Worm (Caenorhabditis elegans) whole organism, late embryonic: ENCODE measurements around the gene trp-1.

Source experiments
- F13H6.1 ChIP-seq: sonication (generic microtip); optimal IDR thresholded peaks from 2 replicates; lab custom pipeline; 2016; ENCODE audit warnings: missing genetic modification characterization, missing compliant biosample characterization
- K09A11.1 ChIP-seq: sonication (generic microtip); optimal IDR thresholded peaks from 2 replicates; lab custom pipeline; 2017; ENCODE audit warnings: antibody characterized with exemption, mild to moderate bottlenecking, missing genetic modification characterization, missing compliant biosample characterization; ENCODE audit not compliant: insufficient read depth
- T23F11.4 ChIP-seq: fragments of 200-800 bp; sonication (Bioruptor generic); optimal IDR thresholded peaks from 2 replicates; lab custom pipeline; 2018; ENCODE audit warnings: mild to moderate bottlenecking, missing genetic modification characterization, missing compliant biosample characterization
- Y22D7AL.16 ChIP-seq: sonication (generic microtip); optimal IDR thresholded peaks from 2 replicates; lab custom pipeline; 2016; ENCODE audit warnings: missing genetic modification characterization, missing compliant biosample characterization
- ahr-1 ChIP-seq: sonication (generic microtip); optimal IDR thresholded peaks from 2 replicates; lab custom pipeline; 2016; ENCODE audit warnings: missing genetic modification characterization, missing compliant biosample characterization
- ceh-14 ChIP-seq: sonication (generic microtip); optimal IDR thresholded peaks from 2 replicates; lab custom pipeline; 2016; ENCODE audit warnings: missing genotype, missing genetic modification characterization, missing compliant biosample characterization
- ceh-18 ChIP-seq: sonication (generic microtip); optimal IDR thresholded peaks from 2 replicates; lab custom pipeline; 2016; ENCODE audit warnings: missing genetic modification characterization, missing compliant biosample characterization
- ceh-19 ChIP-seq: fragments of 200-800 bp; sonication (Bioruptor generic); optimal IDR thresholded peaks from 2 replicates; lab custom pipeline; 2018; ENCODE audit warnings: mild to moderate bottlenecking, missing genetic modification characterization, missing compliant biosample characterization
- ceh-22 ChIP-seq: sonication (generic microtip); optimal IDR thresholded peaks from 2 replicates; lab custom pipeline; 2017; ENCODE audit warnings: missing biosample characterization, missing genetic modification characterization
- ceh-30 ChIP-seq: fragments of 150-350 bp; optimal IDR thresholded peaks from 2 replicates; lab custom pipeline; 2014; ENCODE audit warnings: missing biosample characterization, missing genetic modification characterization
- ceh-31 ChIP-seq: sonication (generic microtip); optimal IDR thresholded peaks from 2 replicates; lab custom pipeline; 2016; ENCODE audit warnings: missing genetic modification characterization, missing compliant biosample characterization
- ceh-34 ChIP-seq: sonication (generic microtip); optimal IDR thresholded peaks from 2 replicates; lab custom pipeline; 2016; ENCODE audit warnings: mild to moderate bottlenecking, missing genetic modification characterization, missing compliant biosample characterization
- ceh-48 ChIP-seq: sonication (generic microtip); optimal IDR thresholded peaks from 2 replicates; lab custom pipeline; 2016; ENCODE audit warnings: missing genetic modification characterization, inconsistent platforms, missing compliant biosample characterization
- ceh-9 ChIP-seq: sonication (generic microtip); optimal IDR thresholded peaks from 2 replicates; lab custom pipeline; 2016; ENCODE audit warnings: mild to moderate bottlenecking, missing genetic modification characterization, inconsistent platforms, missing compliant biosample characterization
- che-1 ChIP-seq: sonication (generic microtip); optimal IDR thresholded peaks from 2 replicates; lab custom pipeline; 2016; ENCODE audit warnings: mild to moderate bottlenecking, missing genetic modification characterization, missing compliant biosample characterization
- dmd-4 ChIP-seq: sonication (generic microtip); optimal IDR thresholded peaks from 2 replicates; lab custom pipeline; 2016; ENCODE audit warnings: borderline replicate concordance, missing genetic modification characterization, missing compliant biosample characterization
- dve-1 ChIP-seq: sonication (generic microtip); optimal IDR thresholded peaks from 2 replicates; lab custom pipeline; 2017; ENCODE audit warnings: antibody characterized with exemption, mild to moderate bottlenecking, missing genetic modification characterization, missing compliant biosample characterization
- elt-2 ChIP-seq: sonication (generic microtip); optimal IDR thresholded peaks from 2 replicates; lab custom pipeline; 2016; ENCODE audit warnings: missing genetic modification reagents, missing genetic modification characterization, missing compliant biosample characterization
- elt-4 ChIP-seq: sonication (generic microtip); optimal IDR thresholded peaks from 2 replicates; lab custom pipeline; 2016; ENCODE audit warnings: missing genetic modification characterization, missing compliant biosample characterization
- ets-4 ChIP-seq: sonication (generic microtip); optimal IDR thresholded peaks from 2 replicates; lab custom pipeline; 2016; ENCODE audit warnings: missing genetic modification characterization, missing compliant biosample characterization
- eyg-1 ChIP-seq: sonication (generic microtip); optimal IDR thresholded peaks from 2 replicates; lab custom pipeline; 2016; ENCODE audit warnings: missing genotype, missing genetic modification characterization, missing compliant biosample characterization
- fax-1 ChIP-seq: sonication (generic microtip); optimal IDR thresholded peaks from 2 replicates; lab custom pipeline; 2016; ENCODE audit warnings: missing genotype, missing genetic modification characterization, missing compliant biosample characterization
- lim-6 ChIP-seq: sonication (generic microtip); optimal IDR thresholded peaks from 2 replicates; lab custom pipeline; 2016; ENCODE audit warnings: missing genetic modification characterization, missing compliant biosample characterization
- nhr-11 ChIP-seq: fragments of 150-350 bp; optimal IDR thresholded peaks from 2 replicates; lab custom pipeline; 2014; ENCODE audit warnings: missing biosample characterization, missing genetic modification characterization
- npax-4 ChIP-seq: sonication (generic microtip); optimal IDR thresholded peaks from 2 replicates; lab custom pipeline; 2016; ENCODE audit warnings: missing genetic modification characterization, missing compliant biosample characterization
- pag-3 ChIP-seq: sonication (generic microtip); optimal IDR thresholded peaks from 2 replicates; lab custom pipeline; 2016; ENCODE audit warnings: missing compliant biosample characterization, missing genetic modification characterization, borderline replicate concordance
- pax-1 ChIP-seq: fragments of 150-350 bp; optimal IDR thresholded peaks from 2 replicates; lab custom pipeline; 2014; ENCODE audit warnings: missing biosample characterization, missing genetic modification characterization
- pha-2 ChIP-seq: sonication (generic microtip); optimal IDR thresholded peaks from 2 replicates; lab custom pipeline; 2017; ENCODE audit warnings: mild to moderate bottlenecking, missing genetic modification characterization, missing compliant biosample characterization
- pqm-1 ChIP-seq: sonication (generic microtip); optimal IDR thresholded peaks from 2 replicates; lab custom pipeline; 2016; ENCODE audit warnings: missing genetic modification characterization, missing compliant biosample characterization
- pros-1 ChIP-seq: fragments of 150-350 bp; optimal IDR thresholded peaks from 2 replicates; lab custom pipeline; 2014; ENCODE audit warnings: missing biosample characterization, missing genetic modification reagents, missing genetic modification characterization
- ref-2 ChIP-seq: sonication (generic microtip); optimal IDR thresholded peaks from 2 replicates; lab custom pipeline; 2016; ENCODE audit warnings: missing genetic modification characterization, missing compliant biosample characterization
- sox-4 ChIP-seq: sonication (generic microtip); optimal IDR thresholded peaks from 2 replicates; lab custom pipeline; 2017; ENCODE audit warnings: mild to moderate bottlenecking, missing genetic modification characterization, inconsistent platforms, missing compliant biosample characterization
- syd-9 ChIP-seq: sonication (generic microtip); optimal IDR thresholded peaks from 2 replicates; lab custom pipeline; 2016; ENCODE audit warnings: mild to moderate bottlenecking, missing genetic modification characterization, moderate library complexity, missing compliant biosample characterization
- tbx-7 ChIP-seq: sonication (generic microtip); optimal IDR thresholded peaks from 2 replicates; lab custom pipeline; 2016; ENCODE audit warnings: missing genotype, missing genetic modification characterization, missing compliant biosample characterization
- unc-3 ChIP-seq, 2 experiments: fragments of 200-800 bp in 1 of 2; sonication (Bioruptor generic) in 1 of 2; sonication (generic microtip) in 1 of 2; conservative IDR thresholded peaks in 1 of 2; optimal IDR thresholded peaks in 1 of 2; 2 replicates each; pipeline versions ENCODE4 v1.3.6 to Lab custom; 2016 to 2022; ENCODE audit warnings: missing compliant biosample characterization in 2 of 2, missing genetic modification characterization in 2 of 2, missing genetic modification reagents in 1 of 2
- unc-42 ChIP-seq: sonication (generic microtip); optimal IDR thresholded peaks from 2 replicates; lab custom pipeline; 2016; ENCODE audit warnings: missing genotype, missing genetic modification characterization, missing compliant biosample characterization
- unc-55 ChIP-seq: sonication (generic microtip); optimal IDR thresholded peaks from 2 replicates; lab custom pipeline; 2017; ENCODE audit warnings: missing biosample characterization, missing genetic modification reagents, missing genetic modification characterization
- unc-86 ChIP-seq: sonication (generic microtip); optimal IDR thresholded peaks from 2 replicates; lab custom pipeline; 2016; ENCODE audit warnings: missing genetic modification characterization, missing compliant biosample characterization
- zip-5 ChIP-seq: sonication (generic microtip); optimal IDR thresholded peaks from 2 replicates; lab custom pipeline; 2016; ENCODE audit warnings: missing genetic modification characterization, missing compliant biosample characterization

The trp-1 gene

ce11 chrIII:8509218-8509617, 25.7 kb upstream of the trp-1 start:
- TF ChIP-seq pag-3 (tag; lab: Kevin White, UChicago): no peak
- TF ChIP-seq ceh-9 (tag; lab: Kevin White, UChicago): no peak
- no peak for TF ChIP-seq K09A11.1 (tag; lab: Kevin White, UChicago)
- TF ChIP-seq elt-2 (tag; lab: Kevin White, UChicago): no peak
- TF ChIP-seq ceh-48 (tag; lab: Kevin White, UChicago): no peak
- TF ChIP-seq fax-1 (tag; lab: Kevin White, UChicago): no peak
- TF ChIP-seq ets-4 (tag; lab: Kevin White, UChicago): no peak
- TF ChIP-seq ceh-31 (tag; lab: Kevin White, UChicago): no peak
- TF ChIP-seq unc-86 (tag; lab: Kevin White, UChicago): no peak
- TF ChIP-seq pqm-1 (tag; lab: Kevin White, UChicago): no peak
- no peak for TF ChIP-seq ceh-30 (tag; lab: Kevin White, UChicago)
- TF ChIP-seq sox-4 (tag; lab: Kevin White, UChicago): no peak
- TF ChIP-seq ceh-22: no peak
- no peak for TF ChIP-seq pros-1 (tag; lab: Kevin White, UChicago)
- TF ChIP-seq pax-1 (tag; lab: Kevin White, UChicago): no peak
- no peak for TF ChIP-seq ahr-1 (tag; lab: Kevin White, UChicago)
- no peak for TF ChIP-seq elt-4 (tag; lab: Kevin White, UChicago)
- no peak for TF ChIP-seq unc-55

DNA sequence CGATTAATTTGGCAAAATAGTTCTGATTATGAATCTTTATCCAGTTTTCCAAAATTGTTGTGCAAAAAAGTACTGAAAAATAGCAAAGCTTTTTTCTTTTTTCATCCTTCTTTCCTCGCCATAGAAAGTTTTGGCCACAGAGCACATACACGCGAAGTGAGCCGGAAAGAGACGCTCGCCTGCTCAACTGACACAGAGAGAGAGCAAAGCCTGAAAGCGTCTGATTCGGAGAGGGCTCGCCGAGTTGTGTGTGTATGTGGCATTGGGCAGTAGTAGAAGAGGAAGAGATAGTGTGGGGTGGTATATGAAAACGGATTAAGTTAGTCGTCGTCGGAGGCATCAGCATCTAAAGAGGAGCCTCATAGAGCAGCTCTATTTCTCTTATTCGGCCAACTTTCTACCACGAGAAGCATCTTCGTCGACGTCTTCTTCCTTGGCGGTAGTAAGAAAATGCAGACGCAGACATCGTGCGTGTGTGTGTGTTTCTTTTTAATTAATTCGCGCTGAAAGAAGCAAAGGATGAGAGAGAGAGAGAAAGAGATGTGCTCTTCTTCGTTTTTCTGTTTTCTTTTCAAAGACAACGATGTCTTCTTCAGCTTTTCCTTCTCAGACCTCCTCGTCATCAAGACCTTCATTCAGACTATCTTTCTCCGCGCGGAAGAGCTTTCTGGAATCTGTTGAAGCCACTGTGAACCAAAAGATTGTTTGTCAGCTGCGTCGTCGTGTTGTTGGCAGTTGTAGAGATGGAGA, 25.1 kb upstream of the trp-1 start:
- TF ChIP-seq syd-9 (tag; lab: Kevin White, UChicago): no peak
- TF ChIP-seq unc-55: no peak
- TF ChIP-seq ceh-31 (tag; lab: Kevin White, UChicago): peak; percentile 71
- no peak for TF ChIP-seq ceh-18
- TF ChIP-seq ceh-14 (tag; lab: Kevin White, UChicago): peak; percentile 78
- TF ChIP-seq ref-2 (tag; lab: Kevin White, UChicago): peak; percentile 5
- peak; percentile 97 for TF ChIP-seq unc-42 (tag; lab: Kevin White, UChicago)

ce11 chrIII:8511711-8512110, 23.2 kb upstream of the trp-1 start:
- no peak for TF ChIP-seq ceh-19 (GFP tag; lab: Kevin White, UChicago)
- TF ChIP-seq unc-42 (tag; lab: Kevin White, UChicago): peak; percentile 86
- TF ChIP-seq dmd-4 (tag; lab: Kevin White, UChicago): no peak

DNA sequence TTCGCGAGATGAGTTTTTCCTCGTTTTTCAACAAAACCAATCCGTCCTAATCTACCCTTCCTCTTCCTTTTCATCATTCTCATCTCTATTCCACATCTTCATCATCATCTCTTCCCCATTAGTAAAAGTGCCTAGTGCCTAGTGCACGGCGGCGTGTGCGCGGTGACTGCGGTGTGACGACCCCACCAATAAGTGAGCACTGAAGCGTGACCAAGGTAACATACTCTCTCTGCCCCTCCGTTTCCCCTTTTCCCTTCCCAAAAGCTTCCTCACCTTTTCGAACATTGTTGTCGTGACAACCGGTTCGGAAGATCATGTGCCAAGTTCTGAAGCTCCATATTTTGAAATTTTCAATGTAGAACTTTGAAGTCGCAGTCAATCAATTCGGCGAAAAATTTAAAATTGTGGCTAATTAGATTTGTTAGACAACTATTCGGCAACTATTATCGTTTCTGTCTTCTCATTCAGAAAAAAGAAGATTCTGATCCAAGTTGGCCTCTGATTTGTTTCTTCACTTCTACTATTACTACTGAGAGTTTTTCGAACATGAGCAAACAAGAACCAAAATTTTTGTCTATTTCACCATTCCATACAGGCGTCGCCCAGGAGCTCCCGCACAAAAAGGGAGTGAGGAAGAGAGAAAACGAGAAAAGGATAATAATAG, 22.5 kb upstream of the trp-1 start:
- TF ChIP-seq ceh-31 (tag; lab: Kevin White, UChicago): peak; percentile 53
- TF ChIP-seq zip-5 (tag; lab: Kevin White, UChicago): no peak
- no peak for TF ChIP-seq eyg-1 (tag; lab: Kevin White, UChicago)
- no peak for TF ChIP-seq ets-4 (tag; lab: Kevin White, UChicago)
- TF ChIP-seq ceh-34 (tag; lab: Kevin White, UChicago): no peak
- TF ChIP-seq pros-1 (tag; lab: Kevin White, UChicago): peak; percentile 32
- TF ChIP-seq elt-2 (tag; lab: Kevin White, UChicago): no peak
- peak; percentile 72 for TF ChIP-seq pax-1 (tag; lab: Kevin White, UChicago)
- TF ChIP-seq Y22D7AL.16 (tag; lab: Kevin White, UChicago): no peak
- TF ChIP-seq, all 69 proteins: peak for 3

- TF ChIP-seq npax-4 (tag; lab: Kevin White, UChicago): no peak
- TF ChIP-seq tbx-7 (tag; lab: Kevin White, UChicago): no peak
- TF ChIP-seq T23F11.4 (GFP tag; lab: Kevin White, UChicago): no peak
- TF ChIP-seq F13H6.1 (tag; lab: Kevin White, UChicago): no peak
- TF ChIP-seq unc-55: no peak
- no peak for TF ChIP-seq ahr-1 (tag; lab: Kevin White, UChicago)
- no peak for TF ChIP-seq pqm-1 (tag; lab: Kevin White, UChicago)
- TF ChIP-seq che-1 (tag; lab: Kevin White, UChicago): no peak
- TF ChIP-seq dve-1: no peak
- no peak for TF ChIP-seq unc-42 (tag; lab: Kevin White, UChicago)
- TF ChIP-seq nhr-11 (tag; lab: Kevin White, UChicago): no peak
- no peak for TF ChIP-seq pax-1 (tag; lab: Kevin White, UChicago)
- TF ChIP-seq ets-4 (tag; lab: Kevin White, UChicago): no peak
- no peak for TF ChIP-seq lim-6 (tag; lab: Kevin White, UChicago)
- no peak for TF ChIP-seq unc-3 (GFP tag; conservative IDR thresholded peaks at IDR 0.05; lab: Robert Waterston, UW)
- TF ChIP-seq unc-3 (tag; optimal IDR thresholded peaks at IDR 0.05; lab: Kevin White, UChicago): no peak
- TF ChIP-seq ceh-18: no peak
- TF ChIP-seq ceh-14 (tag; lab: Kevin White, UChicago): no peak
- TF ChIP-seq pha-2 (tag; lab: Kevin White, UChicago): no peak
Measured at ce11 chrIII:8518990-8519389, 15.9 kb upstream of the trp-1 start.
